Fruit fly (Drosophila melanogaster) whole organism, pupa: Measurements from ENCODE around the gene Pep.

Source experiments
- CG10348 ChIP-seq: fragments of 200-800 bp; sonication (Bioruptor generic); IDR thresholded peaks from 2 replicates; pipeline ENCODE4 v1.3.6; 2022; ENCODE audit warnings: missing biosample characterization, missing genetic modification characterization
- CG13204 ChIP-seq: fragments of 200-800 bp; sonication (Bioruptor generic); optimal IDR thresholded peaks from 2 replicates; lab custom pipeline; 2018; ENCODE audit warnings: missing biosample characterization, mild to moderate bottlenecking, missing genetic modification characterization, moderate library complexity
- CG4496 ChIP-seq: fragments of 200-800 bp; sonication (Bioruptor generic); IDR thresholded peaks from 3 replicates; pipeline ENCODE4 v1.3.6; 2022; ENCODE audit warnings: missing biosample characterization, missing genetic modification characterization
- CG8159 ChIP-seq: fragments of 200-800 bp; sonication (Bioruptor generic); optimal IDR thresholded peaks from 3 replicates; lab custom pipeline; 2018; ENCODE audit warnings: missing biosample characterization, mild to moderate bottlenecking, missing genetic modification characterization, moderate library complexity
- Ets98B ChIP-seq: fragments of 200-800 bp; sonication (Bioruptor generic); IDR thresholded peaks from 2 replicates; pipeline ENCODE4 v1.3.6; 2022; ENCODE audit warnings: missing biosample characterization, missing genetic modification characterization
- fd96Ca ChIP-seq: fragments of 200-800 bp; sonication (Bioruptor generic); IDR thresholded peaks from 3 replicates; pipeline ENCODE4 v1.3.6; 2022; ENCODE audit warnings: missing biosample characterization, missing genetic modification characterization

dm6 chr3L:17625014-17625413, 19.8 kb downstream of the Pep start:
- TF ChIP-seq CG10348 (GFP tag; lab: Robert Waterston, UW): no peak
- TF ChIP-seq CG8159: no peak
- no peak for TF ChIP-seq Ets98B (GFP tag; lab: Robert Waterston, UW)
- no peak for TF ChIP-seq CG4496 (GFP tag; lab: Robert Waterston, UW)
- TF ChIP-seq fd96Ca (GFP tag; lab: Robert Waterston, UW): no peak
- TF ChIP-seq CG13204 (GFP tag; lab: Kevin White, UChicago): no peak
